Fruit fly (Drosophila melanogaster) whole organism, adult: Measurements from ENCODE around the gene CG34293.

Experiments
- CG11617 ChIP-seq: fragments of 200-800 bp; sonication (Bioruptor generic); optimal IDR thresholded peaks from 2 replicates; lab custom pipeline; 2017; ENCODE audit warnings: mild to moderate bottlenecking, missing biosample characterization, missing genetic modification reagents, missing genetic modification characterization
- CG12768 ChIP-seq: fragments of 200-800 bp; sonication (Bioruptor generic); optimal IDR thresholded peaks from 2 replicates; lab custom pipeline; 2017; ENCODE audit warnings: missing biosample characterization, missing genetic modification characterization, mild to moderate bottlenecking, moderate library complexity, missing genetic modification reagents
- CG14711 ChIP-seq: fragments of 200-800 bp; sonication (Bioruptor generic); optimal IDR thresholded peaks from 2 replicates; lab custom pipeline; 2018; ENCODE audit warnings: missing biosample characterization, mild to moderate bottlenecking, missing genetic modification characterization, moderate library complexity
- CG1620 ChIP-seq: fragments of 200-800 bp; sonication (Bioruptor generic); optimal IDR thresholded peaks from 2 replicates; lab custom pipeline; 2016; ENCODE audit warnings: missing biosample characterization, missing genetic modification characterization
- CG33017 ChIP-seq: fragments of 200-800 bp; sonication (Bioruptor generic); optimal IDR thresholded peaks from 2 replicates; lab custom pipeline; 2018; ENCODE audit warnings: missing biosample characterization, mild to moderate bottlenecking, missing genetic modification characterization, moderate library complexity
- CG5204 ChIP-seq: fragments of 200-800 bp; sonication (Bioruptor generic); optimal IDR thresholded peaks from 2 replicates; lab custom pipeline; 2016; ENCODE audit warnings: missing biosample characterization, missing genetic modification characterization
- CG7045 ChIP-seq: fragments of 200-800 bp; sonication (Bioruptor generic); optimal IDR thresholded peaks from 2 replicates; lab custom pipeline; 2017; ENCODE audit warnings: missing biosample characterization, mild to moderate bottlenecking, missing genetic modification characterization
- CG7101 ChIP-seq: fragments of 200-800 bp; sonication (Bioruptor generic); optimal IDR thresholded peaks from 2 replicates; lab custom pipeline; 2018; ENCODE audit warnings: missing biosample characterization, mild to moderate bottlenecking, missing genetic modification characterization, moderate library complexity
- Clk ChIP-seq: fragments of 200-800 bp; sonication (Bioruptor generic); optimal IDR thresholded peaks from 2 replicates; lab custom pipeline; 2017; ENCODE audit warnings: missing biosample characterization, missing genetic modification characterization
- Crg-1 ChIP-seq: fragments of 200-800 bp; sonication (Bioruptor generic); optimal IDR thresholded peaks from 2 replicates; lab custom pipeline; 2016; ENCODE audit warnings: missing biosample characterization, missing genetic modification characterization
- Hr96 ChIP-seq: fragments of 200-800 bp; sonication (Bioruptor generic); optimal IDR thresholded peaks from 2 replicates; lab custom pipeline; 2016; ENCODE audit warnings: missing biosample characterization, missing genetic modification characterization
- Mnt ChIP-seq: fragments of 200-800 bp; sonication (Bioruptor generic); optimal IDR thresholded peaks from 2 replicates; lab custom pipeline; 2016; ENCODE audit warnings: missing biosample characterization, mild to moderate bottlenecking, missing genetic modification characterization
- bab1 ChIP-seq: fragments of 200-800 bp; sonication (Bioruptor generic); optimal IDR thresholded peaks from 3 replicates; lab custom pipeline; 2019; ENCODE audit warnings: missing biosample characterization, mild to moderate bottlenecking, missing genetic modification characterization, moderate library complexity
- cic ChIP-seq: fragments of 200-800 bp; sonication (Bioruptor generic); optimal IDR thresholded peaks from 2 replicates; lab custom pipeline; 2017; ENCODE audit warnings: missing biosample characterization, mild to moderate bottlenecking, missing genetic modification characterization, moderate library complexity
- cnc ChIP-seq, 2 experiments: fragments of >200 bp; optimal IDR thresholded peaks; 2 replicates each; lab custom pipeline; 2017
- kay ChIP-seq: fragments of 200-800 bp; sonication (Bioruptor generic); peaks from one replicate; lab custom pipeline; 2016; ENCODE audit warnings: missing biosample characterization, missing genetic modification characterization, borderline replicate concordance
- ovo ChIP-seq: fragments of 200-800 bp; sonication (Bioruptor generic); optimal IDR thresholded peaks from 2 replicates; lab custom pipeline; 2016; ENCODE audit warnings: missing biosample characterization, missing genetic modification characterization
- pad ChIP-seq: fragments of 200-800 bp; sonication (Bioruptor generic); optimal IDR thresholded peaks from 3 replicates; lab custom pipeline; 2017; ENCODE audit warnings: missing biosample characterization, missing genetic modification characterization, mild to moderate bottlenecking, moderate library complexity, missing genetic modification reagents
- tj ChIP-seq: fragments of 200-800 bp; sonication (Bioruptor generic); optimal IDR thresholded peaks from 3 replicates; lab custom pipeline; 2017; ENCODE audit warnings: missing biosample characterization, mild to moderate bottlenecking, missing genetic modification characterization, moderate library complexity
- toe ChIP-seq: fragments of 200-800 bp; sonication (Bioruptor generic); optimal IDR thresholded peaks from 2 replicates; lab custom pipeline; 2016; ENCODE audit warnings: missing biosample characterization, missing genetic modification characterization

The CG34293 gene

dm6 chr3R:27185933-27186571 lies 20.7 kb upstream of the CG34293 start:
- TF ChIP-seq pad (GFP tag; lab: Kevin White, UChicago), result no peak
- no peak for TF ChIP-seq cnc (optimal IDR thresholded peaks at IDR 0.05; lab: Kevin White, UChicago)
- TF ChIP-seq cic (GFP tag; lab: Kevin White, UChicago), result no peak
- no peak for TF ChIP-seq Mnt (GFP tag; lab: Kevin White, UChicago)
- TF ChIP-seq Hr96 (GFP tag; lab: Kevin White, UChicago), result no peak
- no peak for TF ChIP-seq tj (GFP tag; lab: Kevin White, UChicago)
- no peak for TF ChIP-seq toe (GFP tag; lab: Kevin White, UChicago)
- no peak for TF ChIP-seq CG33017 (tag; lab: Kevin White, UChicago)
- TF ChIP-seq Crg-1 (GFP tag; lab: Kevin White, UChicago), result no peak
- TF ChIP-seq Clk (GFP tag; lab: Kevin White, UChicago), result no peak
- TF ChIP-seq CG1620 (GFP tag; lab: Kevin White, UChicago), result no peak
- no peak for TF ChIP-seq CG7101 (tag; lab: Kevin White, UChicago)
- no peak for TF ChIP-seq CG14711 (tag; lab: Kevin White, UChicago)
- TF ChIP-seq bab1 (GFP tag; lab: Kevin White, UChicago), result no peak
- no peak for TF ChIP-seq CG11617 (GFP tag; lab: Kevin White, UChicago)
- no peak for TF ChIP-seq kay (GFP tag; lab: Kevin White, UChicago)
- no peak for TF ChIP-seq CG5204 (GFP tag; lab: Kevin White, UChicago)
- no peak for TF ChIP-seq CG7045 (GFP tag; lab: Kevin White, UChicago)
- TF ChIP-seq CG12768 (GFP tag; lab: Kevin White, UChicago), result no peak
- TF ChIP-seq ovo, result no peak

DNA sequence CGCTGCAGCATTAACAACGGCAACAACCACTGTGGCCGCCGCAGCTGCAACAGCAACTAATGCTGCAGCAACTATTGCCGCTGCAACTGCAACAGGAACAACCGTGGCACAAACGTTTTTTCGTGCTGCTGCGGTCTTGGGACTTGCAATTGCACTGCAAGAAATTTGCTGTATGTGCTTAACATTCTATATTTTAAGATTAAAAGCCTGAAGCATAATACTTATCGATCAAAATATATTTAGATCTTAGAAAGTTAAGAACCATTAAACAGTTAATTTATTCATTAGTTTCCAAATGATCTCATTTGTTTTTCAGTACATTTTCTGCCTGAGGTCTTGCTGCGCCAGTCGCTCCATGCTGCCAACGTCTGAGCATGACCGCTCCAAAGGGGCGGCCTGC lies 15.7 kb upstream of the CG34293 start:
- TF ChIP-seq cic (GFP tag; lab: Kevin White, UChicago) (no peak), Crg-1 (GFP tag; lab: Kevin White, UChicago) (no peak), kay (GFP tag; lab: Kevin White, UChicago) (no peak), CG33017 (tag; lab: Kevin White, UChicago) (no peak), CG1620 (GFP tag; lab: Kevin White, UChicago) (no peak), Hr96 (GFP tag; lab: Kevin White, UChicago) (no peak), CG12768 (GFP tag; lab: Kevin White, UChicago) (no peak), toe (GFP tag; lab: Kevin White, UChicago) (no peak), cnc (optimal IDR thresholded peaks at IDR 0.05; lab: Kevin White, UChicago) (no peak), tj (GFP tag; lab: Kevin White, UChicago) (no peak), bab1 (GFP tag; lab: Kevin White, UChicago) (no peak), Clk (GFP tag; lab: Kevin White, UChicago) (no peak), CG7101 (tag; lab: Kevin White, UChicago) (no peak), CG11617 (GFP tag; lab: Kevin White, UChicago) (no peak), Mnt (GFP tag; lab: Kevin White, UChicago) (no peak), pad (GFP tag; lab: Kevin White, UChicago) (no peak), CG14711 (tag; lab: Kevin White, UChicago) (no peak), ovo (no peak), CG7045 (GFP tag; lab: Kevin White, UChicago) (no peak), CG5204 (GFP tag; lab: Kevin White, UChicago) (no peak)

dm6 chr3R:27178546-27179375 lies 13.4 kb upstream of the CG34293 start:
- TF ChIP-seq CG7101 (tag; lab: Kevin White, UChicago) (no peak), CG5204 (GFP tag; lab: Kevin White, UChicago) (no peak), toe (GFP tag; lab: Kevin White, UChicago) (no peak), kay (GFP tag; lab: Kevin White, UChicago) (no peak), CG1620 (GFP tag; lab: Kevin White, UChicago) (no peak), Hr96 (GFP tag; lab: Kevin White, UChicago) (no peak)

DNA sequence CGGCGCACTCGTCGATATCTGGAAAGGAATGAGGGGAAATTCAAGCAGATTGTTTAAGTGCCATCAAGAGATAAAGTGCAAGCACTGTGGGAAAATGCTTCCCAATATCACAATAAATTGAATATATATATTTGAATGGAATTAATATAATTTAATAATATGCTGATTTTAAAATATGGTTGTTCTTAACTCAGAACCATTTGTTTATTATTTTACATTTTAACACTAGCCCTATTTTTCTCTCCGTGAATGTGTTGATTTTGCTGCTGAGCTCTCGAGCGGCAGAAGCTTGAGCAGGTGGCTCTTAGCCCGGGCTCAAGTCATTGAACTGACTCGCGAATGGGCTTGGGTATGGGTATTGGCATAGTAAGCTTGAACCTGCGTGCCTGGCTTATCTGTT lies 12.2 kb upstream of the CG34293 start:
- TF ChIP-seq ovo (no peak), Mnt (GFP tag; lab: Kevin White, UChicago) (no peak), CG1620 (GFP tag; lab: Kevin White, UChicago) (no peak), CG7101 (tag; lab: Kevin White, UChicago) (no peak)

DNA sequence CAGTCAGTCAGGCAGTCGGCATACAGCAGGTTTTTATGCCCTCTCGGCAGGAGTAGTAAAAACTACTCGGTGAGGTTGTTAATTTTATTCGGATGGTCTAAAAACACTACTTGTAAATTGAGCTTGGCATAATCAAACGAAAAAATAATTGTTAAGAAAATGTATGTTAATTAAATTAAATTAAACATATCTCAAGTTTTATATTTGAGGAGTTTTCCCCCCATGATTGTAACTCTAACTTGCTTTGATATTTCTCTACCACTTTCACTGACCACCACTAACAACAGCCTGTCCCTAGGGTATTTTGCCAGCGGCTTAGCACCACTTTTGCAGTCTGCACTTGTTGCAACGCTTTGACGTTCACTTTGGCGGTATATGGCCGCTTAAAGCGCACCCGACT lies 10.3 kb upstream of the CG34293 start:
- no peak for TF ChIP-seq CG33017 (tag; lab: Kevin White, UChicago)
- TF ChIP-seq Hr96 (GFP tag; lab: Kevin White, UChicago), result no peak
- no peak for TF ChIP-seq CG11617 (GFP tag; lab: Kevin White, UChicago)
- TF ChIP-seq cic (GFP tag; lab: Kevin White, UChicago), result no peak
- no peak for TF ChIP-seq Mnt (GFP tag; lab: Kevin White, UChicago)
- no peak for TF ChIP-seq toe (GFP tag; lab: Kevin White, UChicago)
- TF ChIP-seq CG5204 (GFP tag; lab: Kevin White, UChicago), result no peak
- TF ChIP-seq Crg-1 (GFP tag; lab: Kevin White, UChicago), result no peak
- no peak for TF ChIP-seq tj (GFP tag; lab: Kevin White, UChicago)
- TF ChIP-seq bab1 (GFP tag; lab: Kevin White, UChicago), result no peak
- no peak for TF ChIP-seq pad (GFP tag; lab: Kevin White, UChicago)
- TF ChIP-seq ovo, result no peak
- TF ChIP-seq CG12768 (GFP tag; lab: Kevin White, UChicago), result no peak
- TF ChIP-seq CG1620 (GFP tag; lab: Kevin White, UChicago), result no peak
- TF ChIP-seq kay (GFP tag; lab: Kevin White, UChicago), result no peak
- TF ChIP-seq CG7045 (GFP tag; lab: Kevin White, UChicago), result no peak
- no peak for TF ChIP-seq CG7101 (tag; lab: Kevin White, UChicago)
- no peak for TF ChIP-seq Clk (GFP tag; lab: Kevin White, UChicago)
- TF ChIP-seq CG14711 (tag; lab: Kevin White, UChicago), result no peak
